Fruit fly (Drosophila melanogaster): ENCODE results near the gene fuss.

fuss gene

dm6 chr4:989058-989770 lies 10.9 kb upstream of the fuss start, which contains the start of gene toy (continued):
- TF ChIP-seq Aef1 (GFP tag; IDR thresholded peaks at IDR 0.05) (peak; percentile 79), CG17385 (GFP tag; optimal IDR thresholded peaks at IDR 0.05) (peak; percentile 50), gcm (GFP tag; optimal IDR thresholded peaks at IDR 0.05) (no peak), tna (GFP tag; IDR thresholded peaks at IDR 0.05; ENCODE audit: partially characterized antibody) (no peak; the same call in 1 of the 2 replicates), CG1647 (GFP tag; optimal IDR thresholded peaks at IDR 0.05) (no peak), CG6254 (GFP tag; optimal IDR thresholded peaks at IDR 0.05) (no peak), Sox100B (GFP tag; optimal IDR thresholded peaks at IDR 0.05) (no peak), lmd (GFP tag; IDR thresholded peaks at IDR 0.05) (no peak), Fer2 (tag; optimal IDR thresholded peaks at IDR 0.05) (no peak), CG10543 (GFP tag; optimal IDR thresholded peaks at IDR 0.05) (no peak), Atf-2 (GFP tag; optimal IDR thresholded peaks at IDR 0.05) (no peak), mld (GFP tag; IDR thresholded peaks at IDR 0.05; ENCODE audit: partially characterized antibody) (0 out of 3 replicates have a peak, but pooled peaks have one; percentile 27), grn (GFP tag; optimal IDR thresholded peaks at IDR 0.05) (no peak), toy (GFP tag; IDR thresholded peaks at IDR 0.05) (no peak; the same call in 1 of the 2 replicates), pfk (GFP tag; optimal IDR thresholded peaks at IDR 0.05) (no peak), caup (GFP tag; optimal IDR thresholded peaks at IDR 0.05; ENCODE audit: severe bottlenecking) (no peak), Fer1 (GFP tag; optimal IDR thresholded peaks at IDR 0.05) (no peak), otp (GFP tag; IDR thresholded peaks at IDR 0.05) (no peak), CG2199 (GFP tag; IDR thresholded peaks at IDR 0.05) (peak; percentile 97), CG17912 (GFP tag; optimal IDR thresholded peaks at IDR 0.05) (peak; percentile 64), trh (GFP tag; optimal IDR thresholded peaks at IDR 0.05) (no peak), CG6683 (GFP tag; optimal IDR thresholded peaks at IDR 0.05) (no peak), nom (GFP tag; optimal IDR thresholded peaks at IDR 0.05) (no peak), gem (tag; optimal IDR thresholded peaks at IDR 0.05) (no peak), Stat92E (GFP tag; optimal IDR thresholded peaks at IDR 0.05) (no peak), CG1529 (GFP tag; optimal IDR thresholded peaks at IDR 0.05) (no peak), CG30403 (GFP tag; optimal IDR thresholded peaks at IDR 0.05) (no peak), CG9215 (GFP tag; IDR thresholded peaks at IDR 0.05) (no peak), CG11695 (GFP tag; IDR thresholded peaks at IDR 0.05) (no peak), crp (GFP tag; optimal IDR thresholded peaks at IDR 0.05) (no peak), Ravus (GFP tag; IDR thresholded peaks at IDR 0.05) (no peak), Dfd (GFP tag; optimal IDR thresholded peaks at IDR 0.05) (no peak), Tbp (GFP tag; optimal IDR thresholded peaks at IDR 0.05) (no peak), da (GFP tag; optimal IDR thresholded peaks at IDR 0.05) (no peak), jing (GFP tag; optimal IDR thresholded peaks at IDR 0.05) (peak; percentile 80), CG12236 (GFP tag; optimal IDR thresholded peaks at IDR 0.05) (no peak), hb (GFP tag; IDR thresholded peaks at IDR 0.05; ENCODE audit: partially characterized antibody) (0 out of 3 replicates have a peak, but pooled peaks have one; percentile 34), insv (GFP tag; optimal IDR thresholded peaks at IDR 0.05) (no peak), nmo (GFP tag; optimal IDR thresholded peaks at IDR 0.05) (no peak), chinmo (GFP tag; IDR thresholded peaks at IDR 0.05; ENCODE audit: partially characterized antibody) (no peak; the same call in 3 of the 4 replicates), dmrt11E (tag; optimal IDR thresholded peaks at IDR 0.05) (no peak), cwo (GFP tag; optimal IDR thresholded peaks at IDR 0.05) (no peak), Nf-YC (tag; optimal IDR thresholded peaks at IDR 0.05) (peak; percentile 100), CG34224 (GFP tag; IDR thresholded peaks at IDR 0.05; ENCODE audit: partially characterized antibody) (0 out of 3 replicates have a peak, but pooled peaks have one; percentile 25), unpg (GFP tag; optimal IDR thresholded peaks at IDR 0.05) (no peak), chif (GFP tag; optimal IDR thresholded peaks at IDR 0.05) (peak in 1 of 2 experiments; percentile 44), CG4424 (GFP tag; optimal IDR thresholded peaks at IDR 0.05) (no peak), CG7271 (tag; optimal IDR thresholded peaks at IDR 0.05) (peak; percentile 6)
